Worm (Caenorhabditis elegans) whole organism, midembryonic: ENCODE results near the gene moc-5.

Experiments
- T22C8.4 ChIP-seq: fragments of 200-800 bp; sonication (Bioruptor generic); IDR thresholded peaks from 2 replicates; pipeline ENCODE4 v1.3.6; 2022; ENCODE audit warnings: missing genetic modification characterization, missing compliant biosample characterization
- cog-1 ChIP-seq: sonication (generic microtip); optimal IDR thresholded peaks from 2 replicates; lab custom pipeline; 2016; ENCODE audit warnings: missing genetic modification characterization, missing compliant biosample characterization
- flt-1 ChIP-seq: fragments of 200-800 bp; sonication (Bioruptor generic); IDR thresholded peaks from 2 replicates; pipeline ENCODE4 v1.3.6; 2022; ENCODE audit warnings: missing genetic modification characterization, missing compliant biosample characterization
- klf-2 ChIP-seq: fragments of 200-800 bp; sonication (Bioruptor generic); conservative IDR thresholded peaks from 2 replicates; pipeline ENCODE4 v1.3.6; 2022; ENCODE audit warnings: missing genetic modification reagents, missing genetic modification characterization, missing compliant biosample characterization
- med-1 ChIP-seq: sonication (generic microtip); optimal IDR thresholded peaks from 2 replicates; lab custom pipeline; 2017; ENCODE audit warnings: missing genetic modification characterization, mild to moderate bottlenecking, missing compliant biosample characterization, antibody characterized with exemption, missing genetic modification reagents; ENCODE audit not compliant: insufficient read depth
- ref-1 ChIP-seq: fragments of 200-800 bp; sonication (Bioruptor generic); conservative IDR thresholded peaks from 2 replicates; pipeline ENCODE4 v1.3.6; 2022; ENCODE audit warnings: missing genetic modification reagents, missing genetic modification characterization, missing compliant biosample characterization
- tab-1 ChIP-seq: fragments of 200-800 bp; sonication (Bioruptor generic); IDR thresholded peaks from 2 replicates; pipeline ENCODE4 v1.3.6; 2022; ENCODE audit warnings: missing genetic modification characterization, missing compliant biosample characterization
- ztf-23 ChIP-seq: fragments of 200-800 bp; sonication (Bioruptor generic); IDR thresholded peaks from 2 replicates; pipeline ENCODE4 v1.3.6; 2022; ENCODE audit warnings: missing genetic modification reagents, missing genetic modification characterization, missing compliant biosample characterization

DNA sequence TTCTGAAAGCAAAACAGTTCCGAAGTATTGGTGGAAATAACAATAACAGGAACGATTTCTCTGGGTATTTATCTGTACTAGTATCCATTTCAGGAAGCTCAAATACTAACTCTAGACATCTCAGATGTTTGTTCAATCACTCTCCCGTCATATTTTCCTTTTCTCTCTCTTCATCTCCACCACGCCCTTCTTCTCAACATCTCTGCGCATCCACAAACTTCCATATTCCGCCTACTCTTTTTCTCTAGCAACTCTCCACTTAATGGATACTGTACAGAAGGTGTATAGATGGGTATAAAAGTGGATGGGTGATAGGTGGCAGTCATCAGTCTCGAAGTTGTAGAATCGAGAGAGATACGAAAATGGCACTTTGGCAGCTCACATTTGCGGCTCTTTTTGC lies 18.6 kb upstream of the moc-5 start, which contains the start of gene gpx-5:
- TF ChIP-seq tab-1 (GFP tag; lab: Robert Waterston, UW) (no peak), klf-2 (GFP tag; lab: Robert Waterston, UW) (no peak), ztf-23 (GFP tag; lab: Robert Waterston, UW) (no peak), T22C8.4 (GFP tag; lab: Robert Waterston, UW) (no peak), cog-1 (tag; lab: Kevin White, UChicago) (no peak), med-1 (no peak), ref-1 (GFP tag; lab: Robert Waterston, UW) (no peak), flt-1 (GFP tag; lab: Robert Waterston, UW) (no peak)
